Fruit fly (Drosophila melanogaster): ENCODE data around the gene CG33928.
A peak's percentile ranks its signal among the peaks of the same experiment; 100 is the strongest.

CG33928 gene

dm6 chr2L:17410358-17410757, 26.0 kb downstream of the CG33928 start, which contains the start of the genes Polr2J and CG15141 (continued):
- TF ChIP-seq CG9727 (GFP tag; optimal IDR thresholded peaks at IDR 0.05) (peak; percentile 90), CG14860 (GFP tag; IDR thresholded peaks at IDR 0.05; ENCODE audit: partially characterized antibody) (peak; percentile 75), esg (GFP tag; conservative IDR thresholded peaks at IDR 0.05) (peak; percentile 82), jigr1 (GFP tag; IDR thresholded peaks at IDR 0.05) (peak; percentile 81), Optix (GFP tag; IDR thresholded peaks at IDR 0.05) (peak; percentile 73; the same call in 1 of the 3 replicates), unc-4 (GFP tag; IDR thresholded peaks at IDR 0.05; ENCODE audit: partially characterized antibody) (peak; percentile 89), sisA (GFP tag; IDR thresholded peaks at IDR 0.05) (peak; percentile 90), CG11085 (GFP tag; IDR thresholded peaks at IDR 0.05) (peak; percentile 81), CG15696 (tag; optimal IDR thresholded peaks at IDR 0.05) (peak; percentile 87), Eip74EF (GFP tag; optimal IDR thresholded peaks at IDR 0.05) (no peak), h (optimal IDR thresholded peaks at IDR 0.05) (no peak), Mes4 (GFP tag; optimal IDR thresholded peaks at IDR 0.05) (peak; percentile 63), ap (GFP tag; IDR thresholded peaks at IDR 0.05) (peak; percentile 76; the same call in 1 of the 2 replicates), CG8089 (GFP tag; optimal IDR thresholded peaks at IDR 0.05) (peak; percentile 56), seq (GFP tag; IDR thresholded peaks at IDR 0.05) (peak; percentile 40), chn (GFP tag; optimal IDR thresholded peaks at IDR 0.05) (peak; percentile 75), Ssrp (tag; optimal IDR thresholded peaks at IDR 0.05) (peak; percentile 89), onecut (GFP tag; IDR thresholded peaks at IDR 0.05) (peak; percentile 48; the same call in 1 of the 2 replicates), tna (GFP tag; IDR thresholded peaks at IDR 0.05; ENCODE audit: partially characterized antibody) (peak; percentile 41; the same call in 1 of the 2 replicates), CG30020 (tag; optimal IDR thresholded peaks at IDR 0.05) (peak; percentile 83), CG4424 (GFP tag; optimal IDR thresholded peaks at IDR 0.05) (peak; percentile 84), hb (GFP tag; IDR thresholded peaks at IDR 0.05; ENCODE audit: partially characterized antibody) (peak; percentile 69; the same call in 2 of the 3 replicates), CG8765 (GFP tag; IDR thresholded peaks at IDR 0.05) (peak; percentile 84), CG14050 (GFP tag; IDR thresholded peaks at IDR 0.05) (peak; percentile 74; the same call in 2 of the 3 replicates), vvl (GFP tag; IDR thresholded peaks at IDR 0.05) (peak; percentile 88), CG17912 (GFP tag; optimal IDR thresholded peaks at IDR 0.05) (no peak), E2f2 (GFP tag; IDR thresholded peaks at IDR 0.05) (peak; percentile 72), Stat92E (GFP tag; optimal IDR thresholded peaks at IDR 0.05) (no peak), CG3065 (GFP tag; optimal IDR thresholded peaks at IDR 0.05) (peak; percentile 44), bowl (GFP tag; IDR thresholded peaks at IDR 0.05) (0 out of 2 replicates have a peak, but pooled peaks have one; percentile 17), Oaz (GFP tag; IDR thresholded peaks at IDR 0.05) (peak; percentile 56; the same call in 1 of the 2 replicates), inv (GFP tag; IDR thresholded peaks at IDR 0.05; ENCODE audit: partially characterized antibody) (peak; percentile 82), Tbp (GFP tag; optimal IDR thresholded peaks at IDR 0.05) (no peak), zfh1 (GFP tag; IDR thresholded peaks at IDR 0.05) (peak; percentile 84), lov (optimal IDR thresholded peaks at IDR 0.05) (no peak), lov (GFP tag; IDR thresholded peaks at IDR 0.05) (0 out of 3 replicates have a peak, but pooled peaks have one; percentile 63), p53 (GFP tag; optimal IDR thresholded peaks at IDR 0.05) (no peak), eyg (GFP tag; optimal IDR thresholded peaks at IDR 0.05) (no peak), luna (GFP tag; optimal IDR thresholded peaks at IDR 0.05) (no peak), Atf3 (GFP tag; optimal IDR thresholded peaks at IDR 0.05) (peak; percentile 62), ewg (GFP tag; optimal IDR thresholded peaks at IDR 0.05) (peak; percentile 82), CG1233 (GFP tag; optimal IDR thresholded peaks at IDR 0.05) (peak; percentile 80), gce (GFP tag; IDR thresholded peaks at IDR 0.05) (0 out of 3 replicates have a peak, but pooled peaks have one; percentile 9), pan (optimal IDR thresholded peaks at IDR 0.05) (no peak), pan (GFP tag; optimal IDR thresholded peaks at IDR 0.05 in 1 of 2, IDR thresholded peaks at IDR 0.05 in 1 of 2) (peak in 1 of 2 experiments; percentile 84), Trl (optimal IDR thresholded peaks at IDR 0.05) (no peak), Trl (GFP tag; optimal IDR thresholded peaks at IDR 0.05) (peak; percentile 67), Sox102F (GFP tag; optimal IDR thresholded peaks at IDR 0.05) (peak; percentile 90), ken (GFP tag; IDR thresholded peaks at IDR 0.05) (peak; percentile 91), pzg (GFP tag; optimal IDR thresholded peaks at IDR 0.05) (peak; percentile 67), Spps (tag; optimal IDR thresholded peaks at IDR 0.05) (peak; percentile 54), NK7.1 (GFP tag; optimal IDR thresholded peaks at IDR 0.05) (peak; percentile 13)
